Fruit fly (Drosophila melanogaster) whole organism, prepupa: Measurements from ENCODE around the gene CG7506.

ENCODE experiments used
- CG10631 ChIP-seq: fragments of 200-800 bp; sonication (Bioruptor generic); optimal IDR thresholded peaks from 2 replicates; lab custom pipeline; 2016; ENCODE audit warnings: missing biosample characterization, missing genetic modification characterization
- CG11294 ChIP-seq: fragments of 200-800 bp; sonication (Bioruptor generic); IDR thresholded peaks from 2 replicates; pipeline ENCODE4 v1.3.6; 2022; ENCODE audit warnings: missing biosample characterization, missing genetic modification characterization
- CG11762 ChIP-seq: fragments of 200-800 bp; sonication (Bioruptor generic); optimal IDR thresholded peaks from 3 replicates; lab custom pipeline; 2016; ENCODE audit warnings: missing biosample characterization, missing genetic modification characterization; ENCODE audit not compliant: insufficient read depth
- CG11902 ChIP-seq: fragments of 200-800 bp; sonication (Bioruptor generic); optimal IDR thresholded peaks from 3 replicates; lab custom pipeline; 2016; ENCODE audit warnings: missing biosample characterization, missing genetic modification characterization
- CG15336 ChIP-seq: fragments of 200-800 bp; sonication (Bioruptor generic); IDR thresholded peaks from 2 replicates; pipeline ENCODE4 v1.3.6; 2022; ENCODE audit warnings: missing biosample characterization, missing genetic modification characterization
- CG1621 ChIP-seq: fragments of 200-800 bp; sonication (Bioruptor generic); optimal IDR thresholded peaks from 3 replicates; lab custom pipeline; 2018; ENCODE audit warnings: missing biosample characterization, mild to moderate bottlenecking, missing genetic modification characterization
- CG16779 ChIP-seq: fragments of 200-800 bp; sonication (Bioruptor generic); optimal IDR thresholded peaks from 3 replicates; lab custom pipeline; 2017; ENCODE audit warnings: missing biosample characterization, mild to moderate bottlenecking, missing genetic modification characterization
- CG3032 ChIP-seq: fragments of 200-800 bp; optimal IDR thresholded peaks from 2 replicates; lab custom pipeline; 2019; ENCODE audit warnings: missing biosample characterization, mild to moderate bottlenecking, missing genetic modification characterization, moderate library complexity
- CG31627 ChIP-seq: fragments of 200-800 bp; sonication (Bioruptor generic); optimal IDR thresholded peaks from 3 replicates; lab custom pipeline; 2016; ENCODE audit warnings: missing biosample characterization, missing genetic modification characterization
- CG32006 ChIP-seq: fragments of 200-800 bp; sonication (Bioruptor generic); optimal IDR thresholded peaks from 3 replicates; lab custom pipeline; 2017; ENCODE audit warnings: missing biosample characterization, mild to moderate bottlenecking, missing genetic modification characterization
- CG34406 ChIP-seq: fragments of 200-800 bp; sonication (Bioruptor generic); optimal IDR thresholded peaks from 3 replicates; lab custom pipeline; 2016; ENCODE audit warnings: missing biosample characterization, missing genetic modification characterization
- CG4318 ChIP-seq: fragments of 200-800 bp; sonication (Bioruptor generic); optimal IDR thresholded peaks from 3 replicates; lab custom pipeline; 2017; ENCODE audit warnings: missing biosample characterization, mild to moderate bottlenecking, missing genetic modification characterization
- CG6276 ChIP-seq: fragments of 200-800 bp; sonication (Bioruptor generic); optimal IDR thresholded peaks from 2 replicates; lab custom pipeline; 2017; ENCODE audit warnings: missing biosample characterization, mild to moderate bottlenecking, missing genetic modification characterization
- CG6792 ChIP-seq: fragments of 200-800 bp; sonication (Bioruptor generic); optimal IDR thresholded peaks from 3 replicates; lab custom pipeline; 2016; ENCODE audit warnings: missing biosample characterization, missing genetic modification characterization
- CG6808 ChIP-seq: fragments of 200-800 bp; sonication (Bioruptor generic); optimal IDR thresholded peaks from 3 replicates; lab custom pipeline; 2017; ENCODE audit warnings: missing biosample characterization, missing genetic modification characterization, mild to moderate bottlenecking, moderate library complexity, missing genetic modification reagents
- CG6854 ChIP-seq: fragments of 200-800 bp; sonication (Bioruptor generic); optimal IDR thresholded peaks from 2 replicates; lab custom pipeline; 2017; ENCODE audit warnings: missing biosample characterization, mild to moderate bottlenecking, missing genetic modification characterization
- CG7368 ChIP-seq: fragments of 200-800 bp; sonication (Bioruptor generic); optimal IDR thresholded peaks from 3 replicates; lab custom pipeline; 2016; ENCODE audit warnings: missing biosample characterization, missing genetic modification characterization
- CG8119 ChIP-seq: fragments of 200-800 bp; sonication (Bioruptor generic); IDR thresholded peaks from 3 replicates; pipeline ENCODE4 v1.3.6; 2022; ENCODE audit warnings: missing biosample characterization, missing genetic modification characterization
- CG8632 ChIP-seq: fragments of 200-800 bp; sonication (Bioruptor generic); optimal IDR thresholded peaks from 3 replicates; lab custom pipeline; 2016; ENCODE audit warnings: missing biosample characterization, missing genetic modification characterization
- CG9139 ChIP-seq: fragments of 200-800 bp; sonication (Bioruptor generic); optimal IDR thresholded peaks from 3 replicates; lab custom pipeline; 2017; ENCODE audit warnings: missing biosample characterization, mild to moderate bottlenecking, missing genetic modification characterization
- Eip75B ChIP-seq: fragments of 200-800 bp; sonication (Bioruptor generic); optimal IDR thresholded peaks from 3 replicates; lab custom pipeline; 2016; ENCODE audit warnings: missing biosample characterization, missing genetic modification characterization
- Eip78C ChIP-seq: fragments of 200-800 bp; sonication (Bioruptor generic); peaks from one replicate; lab custom pipeline; 2016; ENCODE audit warnings: missing biosample characterization, missing genetic modification characterization
- Ets21C ChIP-seq: fragments of 200-800 bp; sonication (Bioruptor generic); optimal IDR thresholded peaks from 3 replicates; lab custom pipeline; 2016; ENCODE audit warnings: missing biosample characterization, missing genetic modification characterization
- Ets96B ChIP-seq: fragments of 200-800 bp; optimal IDR thresholded peaks from 2 replicates; lab custom pipeline; 2019; ENCODE audit warnings: missing biosample characterization, mild to moderate bottlenecking, missing genetic modification characterization, moderate library complexity
- Hr38 ChIP-seq: sonication (Bioruptor generic); optimal IDR thresholded peaks from 2 replicates; lab custom pipeline; 2016; ENCODE audit warnings: missing biosample characterization, missing genetic modification characterization
- Hr39 ChIP-seq: fragments of 200-800 bp; sonication (Bioruptor generic); optimal IDR thresholded peaks from 2 replicates; lab custom pipeline; 2016; ENCODE audit warnings: missing biosample characterization, missing genetic modification characterization
- Hr4 ChIP-seq: fragments of 200-800 bp; sonication (Bioruptor generic); optimal IDR thresholded peaks from 3 replicates; lab custom pipeline; 2016; ENCODE audit warnings: missing biosample characterization, missing genetic modification characterization
- Met ChIP-seq: fragments of 200-800 bp; sonication (Bioruptor generic); optimal IDR thresholded peaks from 3 replicates; lab custom pipeline; 2016; ENCODE audit warnings: missing biosample characterization, missing genetic modification characterization
- OdsH ChIP-seq: fragments of 200-800 bp; sonication (Bioruptor generic); optimal IDR thresholded peaks from 3 replicates; lab custom pipeline; 2016; ENCODE audit warnings: missing biosample characterization, missing genetic modification characterization
- Sox102F ChIP-seq: fragments of 200-800 bp; sonication (Bioruptor generic); optimal IDR thresholded peaks from 2 replicates; lab custom pipeline; 2016; ENCODE audit warnings: missing biosample characterization, mild to moderate bottlenecking, missing genetic modification characterization
- Sox14 ChIP-seq: fragments of 200-800 bp; sonication (Bioruptor generic); optimal IDR thresholded peaks from 3 replicates; lab custom pipeline; 2016; ENCODE audit warnings: missing biosample characterization, missing genetic modification characterization
- Sox15 ChIP-seq: fragments of 200-800 bp; sonication (Bioruptor generic); optimal IDR thresholded peaks from 3 replicates; lab custom pipeline; 2016; ENCODE audit warnings: missing biosample characterization, missing genetic modification characterization
- achi ChIP-seq: fragments of 200-800 bp; sonication (Bioruptor generic); optimal IDR thresholded peaks from 3 replicates; lab custom pipeline; 2016; ENCODE audit warnings: missing biosample characterization, missing genetic modification characterization
- cyc ChIP-seq: fragments of 200-800 bp; sonication (Bioruptor generic); optimal IDR thresholded peaks from 3 replicates; lab custom pipeline; 2016; ENCODE audit warnings: missing biosample characterization, missing genetic modification characterization
- dac ChIP-seq: fragments of 200-800 bp; sonication (Bioruptor generic); optimal IDR thresholded peaks from 2 replicates; lab custom pipeline; 2017; ENCODE audit warnings: missing biosample characterization, mild to moderate bottlenecking, missing genetic modification characterization
- dsx ChIP-seq: fragments of 200-800 bp; optimal IDR thresholded peaks from 3 replicates; lab custom pipeline; 2019; ENCODE audit warnings: missing biosample characterization, mild to moderate bottlenecking, missing genetic modification characterization, moderate library complexity; ENCODE audit not compliant: poor library complexity, severe bottlenecking
- eg ChIP-seq: fragments of 200-800 bp; sonication (Bioruptor generic); IDR thresholded peaks from 3 replicates; pipeline ENCODE4 v1.3.6; 2022; ENCODE audit warnings: missing biosample characterization, missing genetic modification characterization
- fd59A ChIP-seq: fragments of 200-800 bp; sonication (Bioruptor generic); optimal IDR thresholded peaks from 2 replicates; lab custom pipeline; 2017; ENCODE audit warnings: missing biosample characterization, mild to moderate bottlenecking, missing genetic modification characterization, missing genetic modification reagents
- fd85E ChIP-seq: fragments of 200-800 bp; sonication (Bioruptor generic); optimal IDR thresholded peaks from 3 replicates; lab custom pipeline; 2016; ENCODE audit warnings: missing biosample characterization, missing genetic modification characterization
- fkh ChIP-seq: fragments of 200-800 bp; sonication (Bioruptor generic); optimal IDR thresholded peaks from 3 replicates; lab custom pipeline; 2017; ENCODE audit warnings: missing biosample characterization, mild to moderate bottlenecking, missing genetic modification characterization, moderate library complexity
- net ChIP-seq: fragments of 200-800 bp; sonication (Bioruptor generic); optimal IDR thresholded peaks from 3 replicates; lab custom pipeline; 2016; ENCODE audit warnings: missing biosample characterization, missing genetic modification characterization
- pdm3 ChIP-seq: fragments of 200-800 bp; sonication (Bioruptor generic); optimal IDR thresholded peaks from 3 replicates; lab custom pipeline; 2016; ENCODE audit warnings: missing biosample characterization, missing genetic modification characterization
- salr ChIP-seq, 2 experiments: fragments of 200-800 bp; sonication (Bioruptor generic); optimal IDR thresholded peaks; 3 replicates each; lab custom pipeline; 2016 to 2018; ENCODE audit warnings: missing biosample characterization in 2 of 2, missing genetic modification characterization in 2 of 2, mild to moderate bottlenecking in 1 of 2
- spab ChIP-seq: fragments of 200-800 bp; sonication (Bioruptor generic); optimal IDR thresholded peaks from 2 replicates; lab custom pipeline; 2017; ENCODE audit warnings: missing biosample characterization, mild to moderate bottlenecking, missing genetic modification characterization, missing genetic modification reagents
- ss ChIP-seq, 2 experiments: fragments of 200-800 bp; sonication (Bioruptor generic); optimal IDR thresholded peaks; 2 replicates in 1 of 2; 3 replicates in 1 of 2; lab custom pipeline; 2017 to 2018; ENCODE audit warnings: mild to moderate bottlenecking in 2 of 2, missing biosample characterization in 2 of 2, missing genetic modification characterization in 2 of 2, moderate library complexity in 1 of 2
- svp ChIP-seq: fragments of 200-800 bp; sonication (Bioruptor generic); peaks from one replicate; lab custom pipeline; 2016; ENCODE audit warnings: missing biosample characterization, missing genetic modification characterization
- topi ChIP-seq: fragments of 200-800 bp; sonication (Bioruptor generic); optimal IDR thresholded peaks from 3 replicates; lab custom pipeline; 2016; ENCODE audit warnings: missing biosample characterization, missing genetic modification characterization
- vri ChIP-seq: fragments of 200-800 bp; sonication (Bioruptor generic); optimal IDR thresholded peaks from 3 replicates; lab custom pipeline; 2016; ENCODE audit warnings: missing biosample characterization, mild to moderate bottlenecking, missing genetic modification characterization

The CG7506 gene

dm6 chr3L:7603397-7603796 lies 38.1 kb downstream of the CG7506 start (continued):
- TF ChIP-seq CG6276 (GFP tag; lab: Kevin White, UChicago) (no peak), CG9139 (GFP tag; lab: Kevin White, UChicago) (no peak)
- TF ChIP-seq, all 60 proteins: peak for 31

- TF ChIP-seq dsx, result peak; percentile 39
- peak; percentile 22 for TF ChIP-seq Sox15 (GFP tag; lab: Kevin White, UChicago)
- peak; percentile 41 for TF ChIP-seq CG11902 (GFP tag; lab: Kevin White, UChicago)
- peak; percentile 89 for TF ChIP-seq svp (GFP tag; lab: Kevin White, UChicago)
- TF ChIP-seq fkh, result no peak
- TF ChIP-seq vri (GFP tag; lab: Kevin White, UChicago), result peak; percentile 56
- peak; percentile 65 for TF ChIP-seq Hr39 (GFP tag; lab: Kevin White, UChicago)
- peak; percentile 57 for TF ChIP-seq net
- no peak for TF ChIP-seq CG11294 (GFP tag; lab: Robert Waterston, UW)
- TF ChIP-seq Eip78C, result peak; percentile 90
- TF ChIP-seq CG32006 (GFP tag; lab: Kevin White, UChicago), result peak; percentile 42
- 0 out of 3 replicates have a peak, but pooled peaks have one; percentile 45 for TF ChIP-seq eg
- TF ChIP-seq CG34406, result peak; percentile 60
- no peak for TF ChIP-seq dac
- TF ChIP-seq fd85E (GFP tag; lab: Kevin White, UChicago), result no peak
- TF ChIP-seq spab (GFP tag; lab: Kevin White, UChicago), result peak; percentile 70
- no peak for TF ChIP-seq CG16779
- TF ChIP-seq CG9139 (GFP tag; lab: Kevin White, UChicago), result peak; percentile 38
- TF ChIP-seq cyc (GFP tag; lab: Kevin White, UChicago), result peak; percentile 66
- TF ChIP-seq CG6808, result peak; percentile 62
- peak; percentile 31 for TF ChIP-seq CG11762 (GFP tag; lab: Kevin White, UChicago)
- TF ChIP-seq CG8119 (GFP tag; lab: Robert Waterston, UW), result peak; percentile 54; the same call in 1 of the 3 replicates
- TF ChIP-seq topi (GFP tag; lab: Kevin White, UChicago), result peak; percentile 68
- no peak for TF ChIP-seq CG4318
- TF ChIP-seq achi (GFP tag; lab: Kevin White, UChicago), result peak; percentile 68
- TF ChIP-seq Eip75B (GFP tag; lab: Kevin White, UChicago), result peak; percentile 61
- peak; percentile 70 to 85 for TF ChIP-seq ss (GFP tag; optimal IDR thresholded peaks at IDR 0.05; lab: Kevin White, UChicago)
- peak; percentile 61 for TF ChIP-seq CG6792 (GFP tag; lab: Kevin White, UChicago)
- TF ChIP-seq CG7368 (GFP tag; lab: Kevin White, UChicago), result peak; percentile 32
- TF ChIP-seq Sox14 (GFP tag; lab: Kevin White, UChicago), result peak; percentile 54
- peak; percentile 64 for TF ChIP-seq CG31627 (GFP tag; lab: Kevin White, UChicago)
- TF ChIP-seq Hr4 (GFP tag; lab: Kevin White, UChicago), result peak; percentile 22
- peak; percentile 8 for TF ChIP-seq CG6854 (GFP tag; lab: Kevin White, UChicago)
- TF ChIP-seq Hr38, result no peak
- TF ChIP-seq CG15336 (GFP tag; lab: Robert Waterston, UW), result peak; percentile 44
- peak; percentile 17 for TF ChIP-seq CG1621 (tag; lab: Kevin White, UChicago)
- peak; percentile 67 for TF ChIP-seq OdsH (GFP tag; lab: Kevin White, UChicago)
- peak; percentile 66 for TF ChIP-seq CG3032 (tag; lab: Kevin White, UChicago)
- peak; percentile 70 for TF ChIP-seq Sox102F (GFP tag; lab: Kevin White, UChicago)
- peak; percentile 67 for TF ChIP-seq Ets96B (tag; lab: Kevin White, UChicago)
- TF ChIP-seq pdm3 (GFP tag; lab: Kevin White, UChicago), result peak; percentile 65
- peak; percentile 72 for TF ChIP-seq Met (GFP tag; lab: Kevin White, UChicago)
- TF ChIP-seq salr (GFP tag; optimal IDR thresholded peaks at IDR 0.05; lab: Kevin White, UChicago), result peak; percentile 31 to 46
- TF ChIP-seq CG10631 (GFP tag; lab: Kevin White, UChicago), result peak; percentile 60
- peak; percentile 61 for TF ChIP-seq CG8632 (GFP tag; lab: Kevin White, UChicago)
- TF ChIP-seq Ets21C, result peak; percentile 44
- peak; percentile 16 for TF ChIP-seq fd59A (GFP tag; lab: Kevin White, UChicago)
Measured at dm6 chr3L:7601122-7601841, 40.2 kb downstream of the CG7506 start.
